Worm (Caenorhabditis elegans) whole organism, L2 larva: ENCODE measurements around the gene F13H8.12.

ENCODE experiments used
- R02D3.7 ChIP-seq: fragments of 150-350 bp; optimal IDR thresholded peaks from 2 replicates; lab custom pipeline; 2014; ENCODE audit warnings: missing biosample characterization, missing genetic modification characterization
- ztf-11 ChIP-seq: sonication (generic microtip); optimal IDR thresholded peaks from 2 replicates; lab custom pipeline; 2017; ENCODE audit warnings: missing biosample characterization, missing genetic modification characterization

ce11 chrII:6262222-6262621 lies at the start of gene F13H8.12:
- TF ChIP-seq ztf-11 (tag; lab: Kevin White, UChicago) (no peak), R02D3.7 (no peak)
